Fruit fly (Drosophila melanogaster): Measurements from ENCODE around the gene Prestin.

Gene Prestin

dm6 chr3L:17933788-17934318 is 26.2 kb upstream of the Prestin start (continued):
- TF ChIP-seq Pdp1 (GFP tag; optimal IDR thresholded peaks at IDR 0.05) (peak in 1 of 2 experiments; percentile 10), CG15601 (tag; optimal IDR thresholded peaks at IDR 0.05) (no peak), Nf-YA (GFP tag; IDR thresholded peaks at IDR 0.05) (no peak), insv (GFP tag; optimal IDR thresholded peaks at IDR 0.05) (no peak), CG12391 (tag; optimal IDR thresholded peaks at IDR 0.05) (no peak), usp (GFP tag; optimal IDR thresholded peaks at IDR 0.05) (no peak), TFAM (GFP tag; optimal IDR thresholded peaks at IDR 0.05) (no peak), Rfx (GFP tag; IDR thresholded peaks at IDR 0.05) (no peak)

dm6 chr3L:17933065-17933464 is 25.5 kb upstream of the Prestin start:
- TF ChIP-seq emc (GFP tag; optimal IDR thresholded peaks at IDR 0.05) (no peak), Gsc (GFP tag; IDR thresholded peaks at IDR 0.05) (no peak), Side (GFP tag; optimal IDR thresholded peaks at IDR 0.05) (no peak), CG4328 (GFP tag; optimal IDR thresholded peaks at IDR 0.05) (no peak), Poxn (GFP tag; IDR thresholded peaks at IDR 0.05) (no peak), CG10543 (GFP tag; optimal IDR thresholded peaks at IDR 0.05) (no peak), Ets65A (GFP tag) (peak; percentile 42), Hr78 (GFP tag; optimal IDR thresholded peaks at IDR 0.05) (peak in 1 of 2 experiments; percentile 7), CG42726 (GFP tag; IDR thresholded peaks at IDR 0.05; ENCODE audit: partially characterized antibody) (no peak), CG8290 (GFP tag; optimal IDR thresholded peaks at IDR 0.05) (no peak), CG8290 (tag; optimal IDR thresholded peaks at IDR 0.05) (peak in 1 of 2 experiments; percentile 46), CG2889 (GFP tag; IDR thresholded peaks at IDR 0.05) (no peak), CG2875 (GFP tag; optimal IDR thresholded peaks at IDR 0.05) (no peak), gcm (GFP tag; optimal IDR thresholded peaks at IDR 0.05) (peak; percentile 69), da (GFP tag; optimal IDR thresholded peaks at IDR 0.05) (no peak), Scr (GFP tag; IDR thresholded peaks at IDR 0.05; ENCODE audit: partially characterized antibody) (no peak), shn (GFP tag; optimal IDR thresholded peaks at IDR 0.05) (no peak), CG6272 (GFP tag; IDR thresholded peaks at IDR 0.05) (no peak), CG9215 (GFP tag; IDR thresholded peaks at IDR 0.05) (no peak), Rfx (GFP tag; IDR thresholded peaks at IDR 0.05) (0 out of 2 replicates have a peak, but pooled peaks have one; percentile 25), sob (GFP tag; IDR thresholded peaks at IDR 0.05) (peak; percentile 33; the same call in 1 of the 2 replicates), jumu (GFP tag; optimal IDR thresholded peaks at IDR 0.05) (no peak)

- TF ChIP-seq abd-A (tag; optimal IDR thresholded peaks at IDR 0.05) (peak; percentile 70), D19B (GFP tag; optimal IDR thresholded peaks at IDR 0.05) (no peak), CG32532 (GFP tag; IDR thresholded peaks at IDR 0.05) (no peak), CG18599 (GFP tag; optimal IDR thresholded peaks at IDR 0.05) (peak; percentile 48), bsh (GFP tag; optimal IDR thresholded peaks at IDR 0.05) (no peak), caup (GFP tag; optimal IDR thresholded peaks at IDR 0.05; ENCODE audit: severe bottlenecking) (no peak), CG15269 (tag; optimal IDR thresholded peaks at IDR 0.05) (no peak), fu2 (GFP tag; optimal IDR thresholded peaks at IDR 0.05) (no peak), CG10979 (tag; optimal IDR thresholded peaks at IDR 0.05) (no peak), Optix (GFP tag; IDR thresholded peaks at IDR 0.05) (no peak), CG7839 (tag; optimal IDR thresholded peaks at IDR 0.05) (no peak), CG1647 (GFP tag; optimal IDR thresholded peaks at IDR 0.05) (no peak), Dp (GFP tag; optimal IDR thresholded peaks at IDR 0.05) (no peak), dysf (GFP tag; IDR thresholded peaks at IDR 0.05) (no peak), CG6765 (GFP tag; optimal IDR thresholded peaks at IDR 0.05) (no peak), shn (GFP tag; optimal IDR thresholded peaks at IDR 0.05) (no peak), C15 (GFP tag; IDR thresholded peaks at IDR 0.05) (no peak), CG12236 (GFP tag; optimal IDR thresholded peaks at IDR 0.05) (no peak), slbo (GFP tag; IDR thresholded peaks at IDR 0.05) (no peak), CG2712 (tag; optimal IDR thresholded peaks at IDR 0.05) (no peak), CG2116 (GFP tag; optimal IDR thresholded peaks at IDR 0.05) (no peak), CG4820 (GFP tag; optimal IDR thresholded peaks at IDR 0.05) (no peak)
Observed at dm6 chr3L:17931887-17932286, 24.3 kb upstream of the Prestin start.
